Worm (Caenorhabditis elegans): ENCODE results near the gene far-3.

far-3 gene

ce11 chrV:12974047-12974446 is 23.3 kb downstream of the far-3 start:
- TF ChIP-seq tbx-2 (tag; optimal IDR thresholded peaks at IDR 0.05) (no peak), pha-4 (tag; optimal IDR thresholded peaks at IDR 0.05) (no peak), nhr-28 (tag; optimal IDR thresholded peaks at IDR 0.05) (no peak), nhr-76 (tag; optimal IDR thresholded peaks at IDR 0.05) (no peak), ZK546.5 (tag; optimal IDR thresholded peaks at IDR 0.05) (no peak), snpc-4 (tag; optimal IDR thresholded peaks at IDR 0.05) (no peak), skn-1 (tag; optimal IDR thresholded peaks at IDR 0.05) (no peak), nhr-237 (tag; optimal IDR thresholded peaks at IDR 0.05) (no peak), unc-39 (tag; optimal IDR thresholded peaks at IDR 0.05) (no peak), elt-2 (tag; optimal IDR thresholded peaks at IDR 0.05) (no peak), nhr-23 (tag; optimal IDR thresholded peaks at IDR 0.05) (no peak), R02D3.7 (tag; optimal IDR thresholded peaks at IDR 0.05) (no peak), lin-39 (tag; optimal IDR thresholded peaks at IDR 0.05) (no peak)

ce11 chrV:12970575-12971160 is 26.7 kb downstream of the far-3 start, which contains the start of gene pnn-1:
Gene pnn-1 (plus strand): TSS chrV:12971110.
- peak; percentile 35 for TF ChIP-seq lin-15B (tag; optimal IDR thresholded peaks at IDR 0.05)
- TF ChIP-seq tbx-2 (tag; optimal IDR thresholded peaks at IDR 0.05) = no peak
- peak; percentile 59 for TF ChIP-seq pha-4 (tag; optimal IDR thresholded peaks at IDR 0.05)
- TF ChIP-seq hmg-11 (tag; optimal IDR thresholded peaks at IDR 0.05) = peak; percentile 48
- no peak for TF ChIP-seq nhr-67 (tag; optimal IDR thresholded peaks at IDR 0.05)
- no peak for TF ChIP-seq nhr-11 (tag; optimal IDR thresholded peaks at IDR 0.05)
- peak; percentile 45 for TF ChIP-seq nfya-1 (tag; optimal IDR thresholded peaks at IDR 0.05; ENCODE audit: insufficient read depth)
- TF ChIP-seq ceh-28 (tag; optimal IDR thresholded peaks at IDR 0.05) = no peak
- TF ChIP-seq nhr-12 (tag; optimal IDR thresholded peaks at IDR 0.05) = no peak
- no peak for TF ChIP-seq elt-3 (tag; optimal IDR thresholded peaks at IDR 0.05)

- TF ChIP-seq mml-1 (tag; optimal IDR thresholded peaks at IDR 0.05) (no peak), fkh-10 (GFP tag; optimal IDR thresholded peaks at IDR 0.05) (no peak), nhr-25 (tag; optimal IDR thresholded peaks at IDR 0.05) (peak; percentile 67)
Observed at ce11 chrV:12968555-12968954, 28.8 kb downstream of the far-3 start, which contains the start of gene lin-46. Gene lin-46 (plus strand): TSS chrV:12968855.

ce11 chrV:12967925-12968327 is 29.4 kb downstream of the far-3 start, which contains the start of gene R186.8:
Gene R186.8 (minus strand): TSS chrV:12967982.
- TF ChIP-seq tbx-2 (tag; optimal IDR thresholded peaks at IDR 0.05) (peak; percentile 5), lsy-12 (tag; optimal IDR thresholded peaks at IDR 0.05) (peak; percentile 58), hmg-11 (tag; optimal IDR thresholded peaks at IDR 0.05) (peak; percentile 68), nhr-43 (tag; optimal IDR thresholded peaks at IDR 0.05; ENCODE audit: poor library complexity, severe bottlenecking) (peak; percentile 19), nhr-25 (tag; optimal IDR thresholded peaks at IDR 0.05) (peak; percentile 23), lin-15B (tag; optimal IDR thresholded peaks at IDR 0.05) (peak; percentile 75), pqm-1 (tag; optimal IDR thresholded peaks at IDR 0.05) (peak; percentile 2), nfya-1 (tag; optimal IDR thresholded peaks at IDR 0.05; ENCODE audit: insufficient read depth) (peak; percentile 66), elt-2 (tag; optimal IDR thresholded peaks at IDR 0.05) (peak; percentile 65), snpc-4 (tag; optimal IDR thresholded peaks at IDR 0.05) (peak; percentile 24), pha-4 (tag; optimal IDR thresholded peaks at IDR 0.05) (peak; percentile 40)

- no peak for TF ChIP-seq nhr-67 (tag; optimal IDR thresholded peaks at IDR 0.05)
- no peak for TF ChIP-seq nhr-12 (tag; optimal IDR thresholded peaks at IDR 0.05)
- TF ChIP-seq daf-12 (tag; optimal IDR thresholded peaks at IDR 0.05) = no peak
- TF ChIP-seq ceh-9 (tag; optimal IDR thresholded peaks at IDR 0.05) = no peak
- no peak for TF ChIP-seq unc-39 (tag; optimal IDR thresholded peaks at IDR 0.05)
- no peak for TF ChIP-seq ztf-4 (tag; optimal IDR thresholded peaks at IDR 0.05)
- TF ChIP-seq nhr-28 (tag; optimal IDR thresholded peaks at IDR 0.05) = no peak
- TF ChIP-seq nhr-11 (tag; optimal IDR thresholded peaks at IDR 0.05) = no peak
- TF ChIP-seq pha-4 (tag; optimal IDR thresholded peaks at IDR 0.05) = no peak
- no peak for TF ChIP-seq ceh-82 (tag; optimal IDR thresholded peaks at IDR 0.05)
- no peak for TF ChIP-seq mdl-1 (tag; optimal IDR thresholded peaks at IDR 0.05)
- no peak for TF ChIP-seq skn-1 (tag; optimal IDR thresholded peaks at IDR 0.05)
Observed at ce11 chrV:12967110-12967509, 30.2 kb downstream of the far-3 start, which contains the start of gene R186.3. Gene R186.3 (minus strand): TSS chrV:12967210.
